Worm (Caenorhabditis elegans) whole organism, L2 larva: ENCODE measurements around the gene R09H10.3.
"Not testable (repeated sequence)": the region's sequence is repeated elsewhere in the genome, so short reads cannot be mapped to it uniquely, and the experiment has no call there.

Source experiments
- C34F6.9 ChIP-seq: fragments of 150-350 bp; optimal IDR thresholded peaks from 2 replicates; lab custom pipeline; 2014; ENCODE audit warnings: missing biosample characterization, missing genetic modification characterization
- F13H6.1 ChIP-seq: sonication (generic microtip); optimal IDR thresholded peaks from 2 replicates; lab custom pipeline; 2016; ENCODE audit warnings: missing genetic modification characterization, missing compliant biosample characterization
- alr-1 ChIP-seq: fragments of 150-350 bp; optimal IDR thresholded peaks from 2 replicates; lab custom pipeline; 2014; ENCODE audit warnings: missing biosample characterization, missing genetic modification characterization
- ceh-16 ChIP-seq: fragments of 150-350 bp; optimal IDR thresholded peaks from 2 replicates; lab custom pipeline; 2014; ENCODE audit warnings: missing biosample characterization, missing genetic modification characterization
- fos-1 ChIP-seq: fragments of 150-350 bp; optimal IDR thresholded peaks from 2 replicates; lab custom pipeline; 2014; ENCODE audit warnings: missing biosample characterization, missing genetic modification characterization
- nhr-10 ChIP-seq: sonication (generic microtip); optimal IDR thresholded peaks from 2 replicates; lab custom pipeline; 2017; ENCODE audit warnings: missing biosample characterization, missing genetic modification characterization
- unc-39 ChIP-seq: fragments of 150-350 bp; optimal IDR thresholded peaks from 2 replicates; lab custom pipeline; 2014; ENCODE audit warnings: missing biosample characterization, missing genetic modification characterization

The R09H10.3 gene

ce11 chrIV:10638977-10639376, 32.1 kb downstream of the R09H10.3 start, which contains the start of gene F56C4.2:
Gene F56C4.2 (plus strand): TSS chrIV:10639277.
- no peak for TF ChIP-seq fos-1 (tag; lab: Kevin White, UChicago)
- no peak for TF ChIP-seq ceh-16 (tag; lab: Kevin White, UChicago)
- no peak for TF ChIP-seq alr-1 (tag; lab: Kevin White, UChicago)
- TF ChIP-seq, all 48 proteins: peak for 0

ce11 chrIV:10654047-10654446, 47.2 kb downstream of the R09H10.3 start, which contains the start of gene glb-19:
Gene glb-19 (minus strand): TSS chrIV:10654147.
- not testable (repeated sequence) for TF ChIP-seq unc-39 (tag; lab: Kevin White, UChicago); nhr-10 (tag; lab: Kevin White, UChicago); F13H6.1

DNA sequence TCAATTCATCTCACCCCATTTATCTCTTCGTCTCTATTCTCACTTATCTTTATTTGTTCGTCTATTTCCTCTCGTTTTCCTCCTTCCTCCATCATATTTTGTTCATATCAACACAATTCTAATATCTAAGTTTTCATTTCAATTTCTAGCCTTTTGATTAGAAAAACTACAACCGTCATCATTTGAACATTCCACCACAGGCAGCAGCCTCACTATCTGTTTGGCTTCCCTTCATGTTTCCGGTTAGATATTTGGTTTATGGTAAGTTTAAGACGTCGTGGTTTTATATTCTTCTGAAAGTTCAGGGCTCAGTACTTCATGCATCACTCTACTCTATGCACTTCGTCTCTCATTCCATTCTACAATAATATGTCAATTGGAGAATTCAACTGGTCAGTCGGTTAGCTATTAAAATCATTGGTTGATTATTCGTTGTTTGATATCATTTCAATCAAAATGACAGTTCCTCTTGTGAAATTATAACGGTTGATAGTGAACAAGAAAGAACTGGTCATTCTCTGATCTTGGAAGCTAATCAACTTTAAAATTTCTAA, 50.0 kb downstream of the R09H10.3 start, which contains the start of gene K08C7.1:
Gene K08C7.1 (plus strand): TSS at position 43 of the 554 bp plus-strand sequence.
- TF ChIP-seq C34F6.9 (tag; lab: Kevin White, UChicago) (no peak), fos-1 (tag; lab: Kevin White, UChicago) (peak; percentile 31)
